Worm (Caenorhabditis elegans) whole organism, L2 larva: Measurements from ENCODE around the gene flp-25.

Source experiments
- C34F6.9 ChIP-seq: fragments of 150-350 bp; optimal IDR thresholded peaks from 2 replicates; lab custom pipeline; 2014; ENCODE audit warnings: missing biosample characterization, missing genetic modification characterization
- F13H6.1 ChIP-seq: sonication (generic microtip); optimal IDR thresholded peaks from 2 replicates; lab custom pipeline; 2016; ENCODE audit warnings: missing genetic modification characterization, missing compliant biosample characterization
- R02D3.7 ChIP-seq: fragments of 150-350 bp; optimal IDR thresholded peaks from 2 replicates; lab custom pipeline; 2014; ENCODE audit warnings: missing biosample characterization, missing genetic modification characterization
- Y55F3AM.14 ChIP-seq: fragments of 200-800 bp; sonication (Bioruptor generic); optimal IDR thresholded peaks from 2 replicates; lab custom pipeline; 2018; ENCODE audit warnings: mild to moderate bottlenecking, missing genetic modification characterization, missing compliant biosample characterization
- ZK546.5 ChIP-seq: sonication (generic microtip); optimal IDR thresholded peaks from 2 replicates; lab custom pipeline; 2017; ENCODE audit warnings: missing biosample characterization, missing genetic modification characterization
- alr-1 ChIP-seq: fragments of 150-350 bp; optimal IDR thresholded peaks from 2 replicates; lab custom pipeline; 2014; ENCODE audit warnings: missing biosample characterization, missing genetic modification characterization
- aly-2 ChIP-seq: fragments of 150-350 bp; optimal IDR thresholded peaks from 2 replicates; lab custom pipeline; 2014; ENCODE audit warnings: missing biosample characterization, missing genetic modification characterization
- ama-1 ChIP-seq: fragments of 150-350 bp; optimal IDR thresholded peaks from 2 replicates; lab custom pipeline; 2018; ENCODE audit warnings: inconsistent platforms
- blmp-1 ChIP-seq: sonication (generic microtip); optimal IDR thresholded peaks from 2 replicates; lab custom pipeline; 2017; ENCODE audit warnings: missing genetic modification characterization, mild to moderate bottlenecking, missing compliant biosample characterization, antibody characterized with exemption, moderate library complexity; ENCODE audit not compliant: insufficient read depth
- ceh-16 ChIP-seq: fragments of 150-350 bp; optimal IDR thresholded peaks from 2 replicates; lab custom pipeline; 2014; ENCODE audit warnings: missing biosample characterization, missing genetic modification characterization
- ceh-82 ChIP-seq: fragments of 150-350 bp; optimal IDR thresholded peaks from 2 replicates; lab custom pipeline; 2014; ENCODE audit warnings: missing biosample characterization, missing genetic modification characterization
- crh-2 ChIP-seq: sonication (generic microtip); optimal IDR thresholded peaks from 2 replicates; lab custom pipeline; 2017; ENCODE audit warnings: missing biosample characterization, missing genetic modification characterization
- dmd-4 ChIP-seq: sonication (generic microtip); optimal IDR thresholded peaks from 2 replicates; lab custom pipeline; 2017; ENCODE audit warnings: missing biosample characterization, missing genetic modification characterization
- egl-27 ChIP-seq: sonication (generic microtip); optimal IDR thresholded peaks from 3 replicates; lab custom pipeline; 2017; ENCODE audit warnings: missing biosample characterization, missing genetic modification reagents, missing genetic modification characterization
- elt-1 ChIP-seq: fragments of 150-350 bp; optimal IDR thresholded peaks from 2 replicates; lab custom pipeline; 2014; ENCODE audit warnings: missing biosample characterization, missing genetic modification characterization
- elt-3 ChIP-seq: sonication (generic microtip); optimal IDR thresholded peaks from 2 replicates; lab custom pipeline; 2017; ENCODE audit warnings: missing biosample characterization, missing genetic modification characterization
- fos-1 ChIP-seq: fragments of 150-350 bp; optimal IDR thresholded peaks from 2 replicates; lab custom pipeline; 2014; ENCODE audit warnings: missing biosample characterization, missing genetic modification characterization
- gmeb-1 ChIP-seq: fragments of 150-350 bp; optimal IDR thresholded peaks from 2 replicates; lab custom pipeline; 2014; ENCODE audit warnings: missing biosample characterization, missing genetic modification characterization
- lin-11 ChIP-seq: fragments of 150-350 bp; sonication (generic microtip); optimal IDR thresholded peaks from 2 replicates; lab custom pipeline; 2014; ENCODE audit warnings: missing biosample characterization, missing genetic modification characterization, inconsistent platforms, mixed read lengths
- lin-13 ChIP-seq: fragments of 150-350 bp; optimal IDR thresholded peaks from 2 replicates; lab custom pipeline; 2014; ENCODE audit warnings: missing biosample characterization, missing genetic modification reagents, missing genetic modification characterization
- lin-39 ChIP-seq: fragments of 150-350 bp; optimal IDR thresholded peaks from 2 replicates; lab custom pipeline; 2014; ENCODE audit warnings: missing biosample characterization, missing genetic modification reagents, missing genetic modification characterization
- lsy-2 ChIP-seq, 2 experiments: fragments of 150-350 bp in 1 of 2; sonication (generic microtip) in 1 of 2; optimal IDR thresholded peaks; 2 replicates each; lab custom pipeline; 2014 to 2017; ENCODE audit warnings: missing biosample characterization in 2 of 2, missing genetic modification characterization in 2 of 2
- mab-5 ChIP-seq: fragments of 150-350 bp; optimal IDR thresholded peaks from 2 replicates; lab custom pipeline; 2014; ENCODE audit warnings: missing biosample characterization, missing genetic modification characterization
- mbf-1 ChIP-seq: sonication (generic microtip); optimal IDR thresholded peaks from 2 replicates; lab custom pipeline; 2017; ENCODE audit warnings: missing biosample characterization, missing genetic modification characterization
- mdl-1 ChIP-seq, 2 experiments: fragments of 150-350 bp in 1 of 2; sonication (generic microtip) in 1 of 2; optimal IDR thresholded peaks; 2 replicates each; lab custom pipeline; 2017; ENCODE audit warnings: missing biosample characterization in 2 of 2, missing genetic modification characterization in 2 of 2
- nhr-10 ChIP-seq: sonication (generic microtip); optimal IDR thresholded peaks from 2 replicates; lab custom pipeline; 2017; ENCODE audit warnings: missing biosample characterization, missing genetic modification characterization
- nhr-11 ChIP-seq: fragments of 150-350 bp; optimal IDR thresholded peaks from 2 replicates; lab custom pipeline; 2014; ENCODE audit warnings: missing biosample characterization, missing genetic modification characterization
- nhr-12 ChIP-seq: fragments of 150-350 bp; optimal IDR thresholded peaks from 2 replicates; lab custom pipeline; 2014; ENCODE audit warnings: missing biosample characterization, missing genetic modification characterization
- nhr-129 ChIP-seq: fragments of 150-350 bp; optimal IDR thresholded peaks from 2 replicates; lab custom pipeline; 2014; ENCODE audit warnings: missing biosample characterization, missing genetic modification characterization
- nhr-21 ChIP-seq: fragments of 150-350 bp; optimal IDR thresholded peaks from 2 replicates; lab custom pipeline; 2014; ENCODE audit warnings: missing biosample characterization, missing genetic modification characterization
- nhr-23 ChIP-seq: fragments of 150-350 bp; optimal IDR thresholded peaks from 2 replicates; lab custom pipeline; 2014; ENCODE audit warnings: missing biosample characterization, missing genetic modification reagents, missing genetic modification characterization
- nhr-237 ChIP-seq: fragments of 150-350 bp; optimal IDR thresholded peaks from 2 replicates; lab custom pipeline; 2014; ENCODE audit warnings: missing biosample characterization, missing genetic modification characterization
- nhr-25 ChIP-seq: fragments of 150-350 bp; sonication (generic microtip); optimal IDR thresholded peaks from 3 replicates; lab custom pipeline; 2014; ENCODE audit warnings: missing biosample characterization, missing genetic modification characterization
- nhr-6 ChIP-seq: fragments of 150-350 bp; optimal IDR thresholded peaks from 2 replicates; lab custom pipeline; 2014; ENCODE audit warnings: missing biosample characterization, missing genetic modification characterization
- nhr-77 ChIP-seq: fragments of 150-350 bp; optimal IDR thresholded peaks from 2 replicates; lab custom pipeline; 2014; ENCODE audit warnings: missing biosample characterization, missing genetic modification characterization
- peb-1 ChIP-seq: fragments of 150-350 bp; optimal IDR thresholded peaks from 2 replicates; lab custom pipeline; 2014; ENCODE audit warnings: missing biosample characterization, missing genetic modification characterization
- sem-4 ChIP-seq: fragments of 150-350 bp; optimal IDR thresholded peaks from 2 replicates; lab custom pipeline; 2014; ENCODE audit warnings: missing biosample characterization, missing genetic modification reagents, missing genetic modification characterization
- skn-1 ChIP-seq: sonication (generic microtip); optimal IDR thresholded peaks from 2 replicates; lab custom pipeline; 2017; ENCODE audit warnings: missing biosample characterization, missing genetic modification characterization
- sma-3 ChIP-seq: sonication (generic microtip); optimal IDR thresholded peaks from 2 replicates; lab custom pipeline; 2016; ENCODE audit warnings: missing genetic modification reagents, missing genetic modification characterization, missing compliant biosample characterization
- sma-9 ChIP-seq, 2 experiments: fragments of 150-350 bp in 1 of 2; sonication (generic microtip) in 1 of 2; optimal IDR thresholded peaks; 2 replicates each; lab custom pipeline; 2014 to 2016; ENCODE audit warnings: missing genetic modification characterization in 2 of 2, mild to moderate bottlenecking in 1 of 2, missing biosample characterization in 1 of 2, missing compliant biosample characterization in 1 of 2, missing genetic modification reagents in 1 of 2, moderate library complexity in 1 of 2
- snpc-4 ChIP-seq: fragments of 150-350 bp; optimal IDR thresholded peaks from 2 replicates; lab custom pipeline; 2014; ENCODE audit warnings: missing biosample characterization, missing genetic modification characterization
- unc-39 ChIP-seq: fragments of 150-350 bp; optimal IDR thresholded peaks from 2 replicates; lab custom pipeline; 2014; ENCODE audit warnings: missing biosample characterization, missing genetic modification characterization
- unc-55 ChIP-seq: fragments of 150-350 bp; sonication (generic microtip); optimal IDR thresholded peaks from 3 replicates; lab custom pipeline; 2014; ENCODE audit warnings: missing biosample characterization, missing genetic modification reagents, missing genetic modification characterization
- unc-62 ChIP-seq: fragments of 150-350 bp; optimal IDR thresholded peaks from 2 replicates; lab custom pipeline; 2014; ENCODE audit warnings: missing biosample characterization, missing genetic modification reagents, missing genetic modification characterization
- zag-1 ChIP-seq: fragments of 150-350 bp; optimal IDR thresholded peaks from 2 replicates; lab custom pipeline; 2014; ENCODE audit warnings: missing biosample characterization, missing genetic modification characterization
- ztf-1 ChIP-seq: fragments of 200-800 bp; sonication (Bioruptor generic); conservative IDR thresholded peaks from 2 replicates; pipeline ENCODE4 v1.3.6; 2022; ENCODE audit warnings: missing genetic modification characterization, missing compliant biosample characterization
- ztf-11 ChIP-seq: sonication (generic microtip); optimal IDR thresholded peaks from 2 replicates; lab custom pipeline; 2017; ENCODE audit warnings: missing biosample characterization, missing genetic modification characterization
- ztf-4 ChIP-seq: fragments of 150-350 bp; optimal IDR thresholded peaks from 2 replicates; lab custom pipeline; 2014; ENCODE audit warnings: missing biosample characterization, missing genetic modification characterization

Gene flp-25

ce11 chrIII:9401036-9401435 lies 39.7 kb downstream of the flp-25 start, which contains the start of gene nlp-48:
TSS of gene nlp-48 (minus strand) at chrIII:9401136.
- TF ChIP-seq fos-1 (tag; lab: Kevin White, UChicago) (no peak), nhr-6 (no peak), elt-1 (tag; lab: Kevin White, UChicago) (no peak), nhr-12 (tag; lab: Kevin White, UChicago) (no peak), gmeb-1 (tag; lab: Kevin White, UChicago) (no peak), snpc-4 (no peak), lin-13 (no peak), ceh-82 (tag; lab: Kevin White, UChicago) (no peak), C34F6.9 (tag; lab: Kevin White, UChicago) (no peak), zag-1 (tag; lab: Kevin White, UChicago) (no peak), aly-2 (no peak), mbf-1 (tag; lab: Kevin White, UChicago) (no peak), Y55F3AM.14 (GFP tag; lab: Kevin White, UChicago) (no peak), ama-1 (no peak), dmd-4 (tag; lab: Kevin White, UChicago) (no peak), alr-1 (tag; lab: Kevin White, UChicago) (no peak)

ce11 chrIII:9406600-9406999 lies 45.3 kb downstream of the flp-25 start, which contains the start of gene T26G10.1:
TSS of gene T26G10.1 (minus strand) at chrIII:9406641.
- TF ChIP-seq sma-3 (peak; percentile 67), nhr-25 (tag; lab: Kevin White, UChicago) (peak; percentile 72), unc-62 (GFP tag; lab: Kevin White, UChicago) (no peak), skn-1 (tag; lab: Kevin White, UChicago) (no peak), nhr-129 (peak; percentile 21), lsy-2 (tag; optimal IDR thresholded peaks at IDR 0.05; lab: Kevin White, UChicago) (peak; percentile 75 to 91), nhr-237 (tag; lab: Kevin White, UChicago) (no peak), R02D3.7 (tag; lab: Kevin White, UChicago) (peak; percentile 92), zag-1 (tag; lab: Kevin White, UChicago) (no peak), nhr-10 (no peak), unc-39 (no peak), fos-1 (tag; lab: Kevin White, UChicago) (no peak), sma-9 (GFP tag; optimal IDR thresholded peaks at IDR 0.05; lab: Kevin White, UChicago) (peak; percentile 56), sma-9 (tag; optimal IDR thresholded peaks at IDR 0.05; lab: Kevin White, UChicago) (no peak), mdl-1 (tag; optimal IDR thresholded peaks at IDR 0.05; lab: Kevin White, UChicago) (no peak), crh-2 (tag; lab: Kevin White, UChicago) (peak; percentile 76), mab-5 (tag; lab: Kevin White, UChicago) (peak; percentile 65), nhr-21 (tag; lab: Kevin White, UChicago) (peak; percentile 54), elt-3 (tag; lab: Kevin White, UChicago) (no peak), mbf-1 (tag; lab: Kevin White, UChicago) (no peak), ztf-1 (GFP tag; lab: Robert Waterston, UW) (no peak), ztf-4 (tag; lab: Kevin White, UChicago) (no peak), ama-1 (no peak), lin-13 (peak; percentile 68), alr-1 (tag; lab: Kevin White, UChicago) (no peak), C34F6.9 (tag; lab: Kevin White, UChicago) (peak; percentile 36), ZK546.5 (tag; lab: Kevin White, UChicago) (peak; percentile 3), nhr-77 (no peak), nhr-12 (tag; lab: Kevin White, UChicago) (no peak), ceh-82 (tag; lab: Kevin White, UChicago) (no peak), gmeb-1 (tag; lab: Kevin White, UChicago) (peak; percentile 81), lin-11 (tag; lab: Kevin White, UChicago) (no peak), elt-1 (tag; lab: Kevin White, UChicago) (no peak), nhr-23 (tag; lab: Kevin White, UChicago) (no peak), sem-4 (peak; percentile 28), lin-39 (tag; lab: Kevin White, UChicago) (no peak), unc-55 (GFP tag; lab: Kevin White, UChicago) (peak; percentile 83), blmp-1 (peak; percentile 83), dmd-4 (tag; lab: Kevin White, UChicago) (no peak), nhr-11 (tag; lab: Kevin White, UChicago) (no peak), nhr-6 (no peak), peb-1 (no peak), snpc-4 (peak; percentile 60), ztf-11 (no peak), aly-2 (no peak), egl-27 (peak; percentile 50), F13H6.1 (tag; lab: Kevin White, UChicago) (peak; percentile 68), ceh-16 (tag; lab: Kevin White, UChicago) (no peak), Y55F3AM.14 (GFP tag; lab: Kevin White, UChicago) (no peak)
